Worm (Caenorhabditis elegans) whole organism, L2 larva: ENCODE measurements around the gene hda-6.
A peak's percentile ranks its signal among the peaks of the same experiment; 100 is the strongest.

Experiments used
- C34F6.9 ChIP-seq: fragments of 150-350 bp; optimal IDR thresholded peaks from 2 replicates; lab custom pipeline; 2014; ENCODE audit warnings: missing biosample characterization, missing genetic modification characterization
- F13H6.1 ChIP-seq: sonication (generic microtip); optimal IDR thresholded peaks from 2 replicates; lab custom pipeline; 2016; ENCODE audit warnings: missing genetic modification characterization, missing compliant biosample characterization
- R02D3.7 ChIP-seq: fragments of 150-350 bp; optimal IDR thresholded peaks from 2 replicates; lab custom pipeline; 2014; ENCODE audit warnings: missing biosample characterization, missing genetic modification characterization
- Y55F3AM.14 ChIP-seq: fragments of 200-800 bp; sonication (Bioruptor generic); optimal IDR thresholded peaks from 2 replicates; lab custom pipeline; 2018; ENCODE audit warnings: mild to moderate bottlenecking, missing genetic modification characterization, missing compliant biosample characterization
- ZK546.5 ChIP-seq: sonication (generic microtip); optimal IDR thresholded peaks from 2 replicates; lab custom pipeline; 2017; ENCODE audit warnings: missing biosample characterization, missing genetic modification characterization
- aly-2 ChIP-seq: fragments of 150-350 bp; optimal IDR thresholded peaks from 2 replicates; lab custom pipeline; 2014; ENCODE audit warnings: missing biosample characterization, missing genetic modification characterization
- ama-1 ChIP-seq: fragments of 150-350 bp; optimal IDR thresholded peaks from 2 replicates; lab custom pipeline; 2018; ENCODE audit warnings: inconsistent platforms
- blmp-1 ChIP-seq: sonication (generic microtip); optimal IDR thresholded peaks from 2 replicates; lab custom pipeline; 2017; ENCODE audit warnings: missing genetic modification characterization, mild to moderate bottlenecking, missing compliant biosample characterization, antibody characterized with exemption, moderate library complexity; ENCODE audit not compliant: insufficient read depth
- ceh-16 ChIP-seq: fragments of 150-350 bp; optimal IDR thresholded peaks from 2 replicates; lab custom pipeline; 2014; ENCODE audit warnings: missing biosample characterization, missing genetic modification characterization
- ceh-82 ChIP-seq: fragments of 150-350 bp; optimal IDR thresholded peaks from 2 replicates; lab custom pipeline; 2014; ENCODE audit warnings: missing biosample characterization, missing genetic modification characterization
- crh-2 ChIP-seq: sonication (generic microtip); optimal IDR thresholded peaks from 2 replicates; lab custom pipeline; 2017; ENCODE audit warnings: missing biosample characterization, missing genetic modification characterization
- egl-27 ChIP-seq: sonication (generic microtip); optimal IDR thresholded peaks from 3 replicates; lab custom pipeline; 2017; ENCODE audit warnings: missing biosample characterization, missing genetic modification reagents, missing genetic modification characterization
- fos-1 ChIP-seq: fragments of 150-350 bp; optimal IDR thresholded peaks from 2 replicates; lab custom pipeline; 2014; ENCODE audit warnings: missing biosample characterization, missing genetic modification characterization
- gmeb-1 ChIP-seq: fragments of 150-350 bp; optimal IDR thresholded peaks from 2 replicates; lab custom pipeline; 2014; ENCODE audit warnings: missing biosample characterization, missing genetic modification characterization
- lin-11 ChIP-seq: fragments of 150-350 bp; sonication (generic microtip); optimal IDR thresholded peaks from 2 replicates; lab custom pipeline; 2014; ENCODE audit warnings: missing biosample characterization, missing genetic modification characterization, inconsistent platforms, mixed read lengths
- lin-13 ChIP-seq: fragments of 150-350 bp; optimal IDR thresholded peaks from 2 replicates; lab custom pipeline; 2014; ENCODE audit warnings: missing biosample characterization, missing genetic modification reagents, missing genetic modification characterization
- lin-39 ChIP-seq: fragments of 150-350 bp; optimal IDR thresholded peaks from 2 replicates; lab custom pipeline; 2014; ENCODE audit warnings: missing biosample characterization, missing genetic modification reagents, missing genetic modification characterization
- lsy-2 ChIP-seq, 2 experiments: fragments of 150-350 bp in 1 of 2; sonication (generic microtip) in 1 of 2; optimal IDR thresholded peaks; 2 replicates each; lab custom pipeline; 2014 to 2017; ENCODE audit warnings: missing biosample characterization in 2 of 2, missing genetic modification characterization in 2 of 2
- mab-5 ChIP-seq: fragments of 150-350 bp; optimal IDR thresholded peaks from 2 replicates; lab custom pipeline; 2014; ENCODE audit warnings: missing biosample characterization, missing genetic modification characterization
- mbf-1 ChIP-seq: sonication (generic microtip); optimal IDR thresholded peaks from 2 replicates; lab custom pipeline; 2017; ENCODE audit warnings: missing biosample characterization, missing genetic modification characterization
- mdl-1 ChIP-seq, 2 experiments: fragments of 150-350 bp in 1 of 2; sonication (generic microtip) in 1 of 2; optimal IDR thresholded peaks; 2 replicates each; lab custom pipeline; 2017; ENCODE audit warnings: missing biosample characterization in 2 of 2, missing genetic modification characterization in 2 of 2
- nhr-11 ChIP-seq: fragments of 150-350 bp; optimal IDR thresholded peaks from 2 replicates; lab custom pipeline; 2014; ENCODE audit warnings: missing biosample characterization, missing genetic modification characterization
- nhr-129 ChIP-seq: fragments of 150-350 bp; optimal IDR thresholded peaks from 2 replicates; lab custom pipeline; 2014; ENCODE audit warnings: missing biosample characterization, missing genetic modification characterization
- nhr-21 ChIP-seq: fragments of 150-350 bp; optimal IDR thresholded peaks from 2 replicates; lab custom pipeline; 2014; ENCODE audit warnings: missing biosample characterization, missing genetic modification characterization
- nhr-237 ChIP-seq: fragments of 150-350 bp; optimal IDR thresholded peaks from 2 replicates; lab custom pipeline; 2014; ENCODE audit warnings: missing biosample characterization, missing genetic modification characterization
- nhr-25 ChIP-seq: fragments of 150-350 bp; sonication (generic microtip); optimal IDR thresholded peaks from 3 replicates; lab custom pipeline; 2014; ENCODE audit warnings: missing biosample characterization, missing genetic modification characterization
- nhr-6 ChIP-seq: fragments of 150-350 bp; optimal IDR thresholded peaks from 2 replicates; lab custom pipeline; 2014; ENCODE audit warnings: missing biosample characterization, missing genetic modification characterization
- nhr-77 ChIP-seq: fragments of 150-350 bp; optimal IDR thresholded peaks from 2 replicates; lab custom pipeline; 2014; ENCODE audit warnings: missing biosample characterization, missing genetic modification characterization
- peb-1 ChIP-seq: fragments of 150-350 bp; optimal IDR thresholded peaks from 2 replicates; lab custom pipeline; 2014; ENCODE audit warnings: missing biosample characterization, missing genetic modification characterization
- sem-4 ChIP-seq: fragments of 150-350 bp; optimal IDR thresholded peaks from 2 replicates; lab custom pipeline; 2014; ENCODE audit warnings: missing biosample characterization, missing genetic modification reagents, missing genetic modification characterization
- skn-1 ChIP-seq: sonication (generic microtip); optimal IDR thresholded peaks from 2 replicates; lab custom pipeline; 2017; ENCODE audit warnings: missing biosample characterization, missing genetic modification characterization
- sma-3 ChIP-seq: sonication (generic microtip); optimal IDR thresholded peaks from 2 replicates; lab custom pipeline; 2016; ENCODE audit warnings: missing genetic modification reagents, missing genetic modification characterization, missing compliant biosample characterization
- sma-9 ChIP-seq, 2 experiments: fragments of 150-350 bp in 1 of 2; sonication (generic microtip) in 1 of 2; optimal IDR thresholded peaks; 2 replicates each; lab custom pipeline; 2014 to 2016; ENCODE audit warnings: missing genetic modification characterization in 2 of 2, mild to moderate bottlenecking in 1 of 2, missing biosample characterization in 1 of 2, missing compliant biosample characterization in 1 of 2, missing genetic modification reagents in 1 of 2, moderate library complexity in 1 of 2
- unc-55 ChIP-seq: fragments of 150-350 bp; sonication (generic microtip); optimal IDR thresholded peaks from 3 replicates; lab custom pipeline; 2014; ENCODE audit warnings: missing biosample characterization, missing genetic modification reagents, missing genetic modification characterization
- unc-62 ChIP-seq: fragments of 150-350 bp; optimal IDR thresholded peaks from 2 replicates; lab custom pipeline; 2014; ENCODE audit warnings: missing biosample characterization, missing genetic modification reagents, missing genetic modification characterization
- ztf-11 ChIP-seq: sonication (generic microtip); optimal IDR thresholded peaks from 2 replicates; lab custom pipeline; 2017; ENCODE audit warnings: missing biosample characterization, missing genetic modification characterization

The hda-6 gene

DNA sequence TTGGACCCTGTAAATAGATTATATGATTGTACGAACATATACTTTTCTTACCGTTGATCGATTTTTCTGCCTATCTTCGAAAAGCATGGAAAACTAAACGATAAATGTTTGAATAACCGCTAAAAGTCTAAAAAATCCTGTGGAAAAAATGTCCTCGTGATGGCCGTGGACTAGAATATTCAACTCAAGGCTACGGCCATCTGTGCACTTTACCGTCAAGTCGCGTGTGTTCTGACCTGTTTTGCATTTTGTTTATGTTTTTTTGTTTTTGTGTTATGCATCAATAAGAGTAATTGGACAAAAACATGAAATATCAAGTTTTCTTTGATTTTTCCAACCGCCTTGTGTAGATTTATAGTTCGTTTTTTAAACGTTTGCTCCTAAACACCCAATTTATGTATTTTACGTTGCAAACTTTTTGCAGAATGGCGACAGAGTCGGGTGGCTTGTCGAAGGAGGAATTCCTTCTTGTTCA is at the start of gene hda-6, which contains the start of gene F41H10.4:
TSS of gene hda-6 (minus strand) at position 172 of the 475 bp plus-strand sequence.
TSS of gene F41H10.4 (plus strand) at position 425 of the 475 bp plus-strand sequence.
- TF ChIP-seq lin-13 (GFP tag; lab: Kevin White, UChicago) (peak; percentile 59), nhr-237 (tag; lab: Kevin White, UChicago) (no peak), unc-62 (GFP tag; lab: Kevin White, UChicago) (no peak), lsy-2 (tag; optimal IDR thresholded peaks at IDR 0.05; lab: Kevin White, UChicago) (peak; percentile 70 to 91), egl-27 (peak; percentile 24), nhr-21 (peak; percentile 55), nhr-25 (peak; percentile 87), fos-1 (tag; lab: Kevin White, UChicago) (peak; percentile 54), nhr-129 (peak; percentile 76), skn-1 (no peak), F13H6.1 (peak; percentile 69), mab-5 (tag; lab: Kevin White, UChicago) (peak; percentile 47), sma-3 (peak; percentile 64), crh-2 (tag; lab: Kevin White, UChicago) (peak; percentile 72), ZK546.5 (no peak), nhr-77 (no peak), sma-9 (GFP tag; optimal IDR thresholded peaks at IDR 0.05; lab: Kevin White, UChicago) (peak; percentile 83), sma-9 (tag; optimal IDR thresholded peaks at IDR 0.05; lab: Kevin White, UChicago) (no peak), gmeb-1 (tag; lab: Kevin White, UChicago) (peak; percentile 80), C34F6.9 (tag; lab: Kevin White, UChicago) (peak; percentile 86), lin-11 (tag; lab: Kevin White, UChicago) (peak; percentile 14), peb-1 (tag; lab: Kevin White, UChicago) (no peak), mbf-1 (tag; lab: Kevin White, UChicago) (no peak), nhr-6 (tag; lab: Kevin White, UChicago) (peak; percentile 66), sem-4 (tag; lab: Kevin White, UChicago) (peak; percentile 37), mdl-1 (tag; optimal IDR thresholded peaks at IDR 0.05; lab: Kevin White, UChicago) (peak in 1 of 2 experiments; percentile 29), R02D3.7 (tag; lab: Kevin White, UChicago) (peak; percentile 13), blmp-1 (tag; lab: Kevin White, UChicago) (no peak), unc-55 (peak; percentile 75)
- TF ChIP-seq, all 48 proteins: peak for 20

- TF ChIP-seq ztf-11, result no peak
- TF ChIP-seq ceh-16 (tag; lab: Kevin White, UChicago), result no peak
- TF ChIP-seq lin-39 (tag; lab: Kevin White, UChicago), result no peak
- no peak for TF ChIP-seq gmeb-1 (tag; lab: Kevin White, UChicago)
- TF ChIP-seq Y55F3AM.14 (GFP tag; lab: Kevin White, UChicago), result no peak
- no peak for TF ChIP-seq lsy-2 (tag; optimal IDR thresholded peaks at IDR 0.05; lab: Kevin White, UChicago)
- TF ChIP-seq skn-1, result no peak
- no peak for TF ChIP-seq ceh-82 (tag; lab: Kevin White, UChicago)
- TF ChIP-seq, all 48 proteins: peak for 0
These were observed 47.7 kb upstream of the hda-6 start, which contains the start of gene ZK616.8 for ce11 chrIV:5411641-5412337. Gene ZK616.8 (minus strand): TSS chrIV:5412193.

ce11 chrIV:5411120-5411519 is 47.0 kb upstream of the hda-6 start, which contains the start of gene ZK616.65:
Gene ZK616.65 (minus strand): TSS chrIV:5411220.
- TF ChIP-seq ceh-16 (tag; lab: Kevin White, UChicago) (no peak), unc-55 (no peak), mdl-1 (tag; optimal IDR thresholded peaks at IDR 0.05; lab: Kevin White, UChicago) (no peak), aly-2 (tag; lab: Kevin White, UChicago) (no peak), sem-4 (tag; lab: Kevin White, UChicago) (no peak), lsy-2 (tag; optimal IDR thresholded peaks at IDR 0.05; lab: Kevin White, UChicago) (no peak), peb-1 (tag; lab: Kevin White, UChicago) (no peak), egl-27 (no peak), nhr-11 (tag; lab: Kevin White, UChicago) (no peak), lin-11 (tag; lab: Kevin White, UChicago) (no peak), ama-1 (lab: Kevin White, UChicago) (no peak), skn-1 (no peak), blmp-1 (tag; lab: Kevin White, UChicago) (no peak)
